Worm (Caenorhabditis elegans): Measurements from ENCODE around the gene C39F7.5.

- TF ChIP-seq him-1 (tag; optimal IDR thresholded peaks at IDR 0.05), result no peak
- no peak for TF ChIP-seq F55B11.4 (tag; optimal IDR thresholded peaks at IDR 0.05; ENCODE audit: borderline replicate concordance, insufficient read depth)
- TF ChIP-seq cebp-2 (GFP tag; IDR thresholded peaks at IDR 0.05), result no peak
- TF ChIP-seq nfya-1 (tag; optimal IDR thresholded peaks at IDR 0.05; ENCODE audit: borderline replicate concordance, insufficient read depth), result no peak
- TF ChIP-seq lsl-1 (GFP tag; optimal IDR thresholded peaks at IDR 0.05), result no peak
- TF ChIP-seq F57C9.4 (tag; optimal IDR thresholded peaks at IDR 0.05), result no peak
- no peak for TF ChIP-seq snpc-1.1 (tag; optimal IDR thresholded peaks at IDR 0.05; ENCODE audit: insufficient read depth)
- no peak for TF ChIP-seq ama-1 (optimal IDR thresholded peaks at IDR 0.05)
- TF ChIP-seq ama-1 (GFP tag; optimal IDR thresholded peaks at IDR 0.05), result no peak
- no peak for TF ChIP-seq unc-62 (GFP tag; optimal IDR thresholded peaks at IDR 0.05)
- no peak for TF ChIP-seq lir-1 (GFP tag; conservative IDR thresholded peaks at IDR 0.05)
- no peak for TF ChIP-seq K12H6.12 (tag; optimal IDR thresholded peaks at IDR 0.05)
- TF ChIP-seq rec-8 (tag; optimal IDR thresholded peaks at IDR 0.05), result no peak
- no peak for TF ChIP-seq pha-4 (tag; optimal IDR thresholded peaks at IDR 0.05)
- no peak for TF ChIP-seq T26A5.8 (tag; optimal IDR thresholded peaks at IDR 0.05)
Measured at ce11 chrV:1226239-1226638, 38.3 kb upstream of the C39F7.5 start.
